Fruit fly (Drosophila melanogaster): ENCODE results near the gene Dyro.
A peak's percentile ranks its signal among the peaks of the same experiment; 100 is the strongest.

The Dyro gene

dm6 chr3L:11295164-11295516 lies 579 bp downstream of the Dyro start (continued):
- TF ChIP-seq br (optimal IDR thresholded peaks at IDR 0.05) (no peak), salm (tag; optimal IDR thresholded peaks at IDR 0.05) (no peak), CG4707 (GFP tag; optimal IDR thresholded peaks at IDR 0.05) (no peak), Atf3 (GFP tag; optimal IDR thresholded peaks at IDR 0.05) (no peak), Xbp1 (GFP tag; optimal IDR thresholded peaks at IDR 0.05) (peak; percentile 25), kah (GFP tag; optimal IDR thresholded peaks at IDR 0.05) (no peak), crol (GFP tag; IDR thresholded peaks at IDR 0.05) (no peak), CG6683 (GFP tag; optimal IDR thresholded peaks at IDR 0.05) (no peak), Dp (GFP tag; optimal IDR thresholded peaks at IDR 0.05) (no peak), lilli (GFP tag; optimal IDR thresholded peaks at IDR 0.05) (no peak), fd3F (GFP tag; optimal IDR thresholded peaks at IDR 0.05) (no peak), CG1602 (GFP tag; optimal IDR thresholded peaks at IDR 0.05) (no peak), prd (optimal IDR thresholded peaks at IDR 0.05) (no peak), prd (GFP tag; IDR thresholded peaks at IDR 0.05) (no peak), CG32772 (GFP tag; IDR thresholded peaks at IDR 0.05) (no peak), ind (GFP tag; optimal IDR thresholded peaks at IDR 0.05) (no peak)

DNA sequence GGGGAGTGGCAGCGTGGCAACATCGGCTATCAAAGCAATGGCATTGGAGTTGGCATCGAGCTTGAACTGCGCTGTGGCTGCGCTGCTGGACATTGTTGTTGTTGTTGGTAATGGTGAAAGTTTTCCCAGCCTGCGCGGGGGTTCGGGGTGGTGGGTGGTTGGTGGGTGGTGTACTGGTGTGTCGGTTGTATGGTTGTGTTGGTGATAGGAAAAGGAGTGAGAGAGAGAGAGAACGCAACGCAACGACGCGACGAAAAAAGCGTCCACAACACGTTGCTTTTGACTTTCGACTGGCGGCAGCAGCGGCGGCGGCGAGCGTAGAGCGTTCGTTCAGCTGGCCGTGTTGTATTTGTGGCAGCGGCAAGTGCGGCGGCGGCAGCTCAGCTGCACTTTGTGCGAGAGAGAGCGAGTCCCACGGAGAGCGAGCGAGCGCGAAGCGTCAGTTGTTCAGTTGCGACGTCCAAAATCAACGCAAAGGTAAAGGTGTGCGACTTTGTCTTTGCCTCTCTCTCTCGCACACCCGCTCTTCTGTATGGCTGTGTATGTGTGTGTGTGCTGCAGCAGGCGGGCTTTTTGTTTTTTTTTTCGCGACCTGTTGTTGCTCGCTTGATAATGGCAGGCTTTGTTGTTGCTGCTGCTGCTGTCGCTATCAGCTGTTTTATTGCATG lies 1.1 kb downstream of the Dyro start:
- TF ChIP-seq psq (GFP tag; optimal IDR thresholded peaks at IDR 0.05) (no peak), CG5180 (GFP tag; optimal IDR thresholded peaks at IDR 0.05) (peak; percentile 76), unc-4 (GFP tag; IDR thresholded peaks at IDR 0.05; ENCODE audit: partially characterized antibody) (0 out of 2 replicates have a peak, but pooled peaks have one; percentile 18), pros (GFP tag; optimal IDR thresholded peaks at IDR 0.05) (peak; percentile 3), CG34224 (GFP tag; IDR thresholded peaks at IDR 0.05; ENCODE audit: partially characterized antibody) (peak; percentile 31; the same call in 1 of the 3 replicates), CG3995 (GFP tag; optimal IDR thresholded peaks at IDR 0.05) (no peak), chinmo (GFP tag; IDR thresholded peaks at IDR 0.05; ENCODE audit: partially characterized antibody) (peak; percentile 92; the same call in 2 of the 4 replicates), wdn (GFP tag; IDR thresholded peaks at IDR 0.05) (no peak), cg (GFP tag; optimal IDR thresholded peaks at IDR 0.05) (peak; percentile 79), CG13287 (GFP tag; IDR thresholded peaks at IDR 0.05; ENCODE audit: partially characterized antibody) (peak; percentile 26; the same call in 1 of the 2 replicates), unpg (GFP tag; optimal IDR thresholded peaks at IDR 0.05) (no peak), tna (GFP tag; IDR thresholded peaks at IDR 0.05; ENCODE audit: partially characterized antibody) (0 out of 2 replicates have a peak, but pooled peaks have one; percentile 9), CG17829 (tag; optimal IDR thresholded peaks at IDR 0.05) (no peak), HLHmδ (GFP tag; optimal IDR thresholded peaks at IDR 0.05) (no peak), CG8290 (GFP tag; optimal IDR thresholded peaks at IDR 0.05) (no peak), CG8290 (tag; optimal IDR thresholded peaks at IDR 0.05) (peak in 1 of 2 experiments; percentile 12), kni (GFP tag; optimal IDR thresholded peaks at IDR 0.05) (peak; percentile 39), vvl (GFP tag; IDR thresholded peaks at IDR 0.05) (peak; percentile 28; the same call in 1 of the 2 replicates), lbe (GFP tag; optimal IDR thresholded peaks at IDR 0.05) (peak; percentile 2), CG4404 (GFP tag; IDR thresholded peaks at IDR 0.05) (no peak), lab (GFP tag; optimal IDR thresholded peaks at IDR 0.05) (peak; percentile 18), CG12299 (tag; optimal IDR thresholded peaks at IDR 0.05) (no peak), CG10274 (GFP tag; optimal IDR thresholded peaks at IDR 0.05) (peak; percentile 5), Jarid2 (GFP tag; optimal IDR thresholded peaks at IDR 0.05) (peak; percentile 62), gcm2 (GFP tag; optimal IDR thresholded peaks at IDR 0.05) (no peak), CG7963 (GFP tag; IDR thresholded peaks at IDR 0.05; ENCODE audit: partially characterized antibody) (no peak), Aef1 (GFP tag; IDR thresholded peaks at IDR 0.05) (peak; percentile 51; the same call in 1 of the 3 replicates), Dbx (GFP tag; IDR thresholded peaks at IDR 0.05) (0 out of 3 replicates have a peak, but pooled peaks have one; percentile 11), Drgx (GFP tag; IDR thresholded peaks at IDR 0.05) (peak; percentile 44; the same call in 1 of the 2 replicates), nom (GFP tag; optimal IDR thresholded peaks at IDR 0.05) (peak; percentile 19), crol (GFP tag; IDR thresholded peaks at IDR 0.05) (peak; percentile 63), sr (GFP tag; IDR thresholded peaks at IDR 0.05) (0 out of 3 replicates have a peak, but pooled peaks have one; percentile 15), CG9932 (GFP tag; IDR thresholded peaks at IDR 0.05) (peak; percentile 28; the same call in 1 of the 2 replicates)

All from whole organism, embryonic.